Worm (Caenorhabditis elegans) whole organism, young adult: ENCODE results near the gene rab-39.
A peak's percentile ranks its signal among the peaks of the same experiment; 100 is the strongest.

Experiments used
- B0035.1 ChIP-seq: sonication (generic microtip); optimal IDR thresholded peaks from 2 replicates; lab custom pipeline; 2016; ENCODE audit warnings: missing genetic modification characterization, mild to moderate bottlenecking, missing compliant biosample characterization, missing genotype, missing genetic modification reagents
- C17E4.6 ChIP-seq: fragments of 200-800 bp; sonication (Bioruptor generic); IDR thresholded peaks from 2 replicates; pipeline ENCODE4 v1.3.6; 2022; ENCODE audit warnings: missing genetic modification reagents, missing genetic modification characterization, missing compliant biosample characterization
- F10E7.11 ChIP-seq: sonication (generic microtip); optimal IDR thresholded peaks from 2 replicates; lab custom pipeline; 2017; ENCODE audit warnings: mild to moderate bottlenecking, missing genetic modification characterization, moderate library complexity, missing compliant biosample characterization
- F39B2.1 ChIP-seq: fragments of 200-800 bp; sonication (Bioruptor generic); IDR thresholded peaks from 2 replicates; pipeline ENCODE4 v1.3.6; 2022; ENCODE audit warnings: missing genetic modification reagents, missing genetic modification characterization, missing compliant biosample characterization
- F49E8.2 ChIP-seq: sonication (generic microtip); optimal IDR thresholded peaks from 3 replicates; lab custom pipeline; 2017; ENCODE audit warnings: missing genetic modification characterization, mild to moderate bottlenecking, missing compliant biosample characterization, antibody characterized with exemption, moderate library complexity; ENCODE audit not compliant: insufficient read depth
- F52B5.7 ChIP-seq: sonication (generic microtip); optimal IDR thresholded peaks from 2 replicates; lab custom pipeline; 2016; ENCODE audit warnings: mild to moderate bottlenecking, missing genetic modification characterization, missing compliant biosample characterization
- K11D2.4 ChIP-seq: fragments of 200-800 bp; sonication (Bioruptor generic); IDR thresholded peaks from 2 replicates; pipeline ENCODE4 v1.3.6; 2022; ENCODE audit warnings: missing genetic modification reagents, missing genetic modification characterization, missing compliant biosample characterization
- Y56A3A.18 ChIP-seq: fragments of 200-800 bp; sonication (Bioruptor generic); IDR thresholded peaks from 2 replicates; pipeline ENCODE4 v1.3.6; 2022; ENCODE audit warnings: missing genetic modification reagents, missing genetic modification characterization, missing compliant biosample characterization
- Y67H2A.10 ChIP-seq: fragments of 200-800 bp; sonication (Bioruptor generic); conservative IDR thresholded peaks from 2 replicates; pipeline ENCODE4 v1.3.6; 2022; ENCODE audit warnings: missing genetic modification reagents, missing genetic modification characterization, missing compliant biosample characterization
- attf-3 ChIP-seq: fragments of 200-800 bp; sonication (Bioruptor generic); conservative IDR thresholded peaks from 2 replicates; pipeline ENCODE4 v1.3.6; 2022; ENCODE audit warnings: missing genetic modification reagents, missing genetic modification characterization, missing compliant biosample characterization
- attf-5 ChIP-seq: fragments of 200-800 bp; sonication (Bioruptor generic); optimal IDR thresholded peaks from 2 replicates; lab custom pipeline; 2018; ENCODE audit warnings: mild to moderate bottlenecking, missing genetic modification characterization, missing compliant biosample characterization
- ceh-27 ChIP-seq: fragments of 200-800 bp; sonication (Bioruptor generic); optimal IDR thresholded peaks from 2 replicates; lab custom pipeline; 2018; ENCODE audit warnings: mild to moderate bottlenecking, missing genetic modification characterization, moderate library complexity, missing compliant biosample characterization
- ceh-40 ChIP-seq: fragments of 200-800 bp; sonication (Bioruptor generic); IDR thresholded peaks from 2 replicates; pipeline ENCODE4 v1.3.6; 2022; ENCODE audit warnings: missing genetic modification characterization, missing compliant biosample characterization
- ceh-79 ChIP-seq: sonication (generic microtip); optimal IDR thresholded peaks from 2 replicates; lab custom pipeline; 2017; ENCODE audit warnings: mild to moderate bottlenecking, missing genetic modification characterization, missing compliant biosample characterization
- ceh-91 ChIP-seq: fragments of 200-800 bp; sonication (Bioruptor generic); IDR thresholded peaks from 2 replicates; pipeline ENCODE4 v1.3.6; 2022; ENCODE audit warnings: missing genetic modification reagents, missing genetic modification characterization, missing compliant biosample characterization
- dpl-1 ChIP-seq: fragments of 150-350 bp; optimal IDR thresholded peaks from 2 replicates; lab custom pipeline; 2014; ENCODE audit warnings: missing biosample characterization, missing genetic modification reagents, missing genetic modification characterization
- egl-18 ChIP-seq: fragments of 200-800 bp; sonication (Bioruptor generic); IDR thresholded peaks from 2 replicates; pipeline ENCODE4 v1.3.6; 2022; ENCODE audit warnings: missing genetic modification reagents, missing genetic modification characterization, missing compliant biosample characterization
- egl-44 ChIP-seq: fragments of 200-800 bp; sonication (Bioruptor generic); IDR thresholded peaks from 2 replicates; pipeline ENCODE4 v1.3.6; 2022; ENCODE audit warnings: missing genetic modification reagents, missing genetic modification characterization, missing compliant biosample characterization
- egrh-3 ChIP-seq: fragments of 200-800 bp; sonication (Bioruptor generic); IDR thresholded peaks from 2 replicates; pipeline ENCODE4 v1.3.6; 2022; ENCODE audit warnings: missing genetic modification reagents, missing genetic modification characterization, missing compliant biosample characterization
- gei-17 ChIP-seq: fragments of 200-800 bp; sonication (Bioruptor generic); optimal IDR thresholded peaks from 2 replicates; lab custom pipeline; 2018; ENCODE audit warnings: mild to moderate bottlenecking, missing genetic modification characterization, missing compliant biosample characterization
- hmg-1.2 ChIP-seq: fragments of 200-800 bp; sonication (Bioruptor generic); IDR thresholded peaks from 2 replicates; pipeline ENCODE4 v1.3.6; 2022; ENCODE audit warnings: missing genetic modification reagents, missing genetic modification characterization, missing compliant biosample characterization
- hrde-1 ChIP-seq: sonication (generic microtip); optimal IDR thresholded peaks from 2 replicates; lab custom pipeline; 2016; ENCODE audit warnings: missing genetic modification characterization, mild to moderate bottlenecking, missing compliant biosample characterization, moderate library complexity, missing genotype, missing genetic modification reagents, borderline replicate concordance
- hsf-1 ChIP-seq: fragments of 200-800 bp; sonication (Bioruptor generic); IDR thresholded peaks from 2 replicates; pipeline ENCODE4 v1.3.6; 2022; ENCODE audit warnings: missing genetic modification reagents, missing genetic modification characterization, missing compliant biosample characterization
- lag-1 ChIP-seq: fragments of 200-800 bp; sonication (Bioruptor generic); IDR thresholded peaks from 2 replicates; pipeline ENCODE4 v1.3.6; 2022; ENCODE audit warnings: missing genetic modification reagents, missing genetic modification characterization, missing compliant biosample characterization
- let-526 ChIP-seq: fragments of 200-800 bp; sonication (Bioruptor generic); IDR thresholded peaks from 2 replicates; pipeline ENCODE4 v1.3.6; 2022; ENCODE audit warnings: missing genetic modification reagents, missing genetic modification characterization, missing compliant biosample characterization
- lin-26 ChIP-seq: fragments of 200-800 bp; sonication (Bioruptor generic); IDR thresholded peaks from 2 replicates; pipeline ENCODE4 v1.3.6; 2022; ENCODE audit warnings: missing genetic modification reagents, missing genetic modification characterization, missing compliant biosample characterization
- lsl-1 ChIP-seq: fragments of 200-800 bp; sonication (Bioruptor generic); optimal IDR thresholded peaks from 2 replicates; lab custom pipeline; 2018; ENCODE audit warnings: mild to moderate bottlenecking, missing genetic modification characterization, moderate library complexity, missing compliant biosample characterization
- lsy-27 ChIP-seq: sonication (generic microtip); optimal IDR thresholded peaks from 2 replicates; lab custom pipeline; 2017; ENCODE audit warnings: missing genetic modification characterization, mild to moderate bottlenecking, missing compliant biosample characterization, antibody characterized with exemption, missing genotype, borderline replicate concordance; ENCODE audit not compliant: insufficient read depth
- madf-10 ChIP-seq: sonication (generic microtip); optimal IDR thresholded peaks from 2 replicates; lab custom pipeline; 2016; ENCODE audit warnings: mild to moderate bottlenecking, missing genetic modification characterization, missing compliant biosample characterization
- mxl-1 ChIP-seq: sonication (generic microtip); optimal IDR thresholded peaks from 2 replicates; lab custom pipeline; 2016; ENCODE audit warnings: missing genetic modification characterization, missing compliant biosample characterization
- nfya-1 ChIP-seq: sonication (generic microtip); optimal IDR thresholded peaks from 2 replicates; lab custom pipeline; 2017; ENCODE audit warnings: antibody characterized with exemption, missing compliant biosample characterization, missing genetic modification characterization, borderline replicate concordance; ENCODE audit not compliant: insufficient read depth
- nfya-2 ChIP-seq: fragments of 200-800 bp; sonication (Bioruptor generic); IDR thresholded peaks from 2 replicates; pipeline ENCODE4 v1.3.6; 2022; ENCODE audit warnings: missing genetic modification reagents, missing genetic modification characterization, missing compliant biosample characterization
- nhr-179 ChIP-seq: sonication (generic microtip); optimal IDR thresholded peaks from 2 replicates; lab custom pipeline; 2016; ENCODE audit warnings: mild to moderate bottlenecking, missing genetic modification characterization, missing compliant biosample characterization
- nhr-80 ChIP-seq: sonication (generic microtip); optimal IDR thresholded peaks from 2 replicates; lab custom pipeline; 2016; ENCODE audit warnings: missing genetic modification characterization, missing compliant biosample characterization
- repo-1 ChIP-seq: sonication (generic microtip); optimal IDR thresholded peaks from 2 replicates; lab custom pipeline; 2017; ENCODE audit warnings: mild to moderate bottlenecking, missing genetic modification characterization, missing compliant biosample characterization
- sea-2 ChIP-seq: fragments of 200-800 bp; sonication (Bioruptor generic); IDR thresholded peaks from 2 replicates; pipeline ENCODE4 v1.3.6; 2022; ENCODE audit warnings: missing genetic modification characterization, missing compliant biosample characterization
- snpc-3.4 ChIP-seq: sonication (generic microtip); optimal IDR thresholded peaks from 2 replicates; lab custom pipeline; 2017; ENCODE audit warnings: missing genetic modification characterization, mild to moderate bottlenecking, missing compliant biosample characterization, antibody characterized with exemption, moderate library complexity, missing genotype, missing genetic modification reagents
- snpc-4 ChIP-seq, 5 experiments: fragments of 150-350 bp in 1 of 5; sonication (generic microtip) in 4 of 5; optimal IDR thresholded peaks; 2 replicates each; lab custom pipeline; 2014 to 2018; ENCODE audit warnings: missing genetic modification characterization in 5 of 5, missing biosample characterization in 3 of 5, antibody characterized with exemption in 2 of 5, mild to moderate bottlenecking in 2 of 5, missing compliant biosample characterization in 2 of 5, missing genotype in 2 of 5, moderate library complexity in 2 of 5, missing genetic modification reagents in 1 of 5
- somi-1 ChIP-seq: fragments of 200-800 bp; sonication (Bioruptor generic); optimal IDR thresholded peaks from 2 replicates; lab custom pipeline; 2018; ENCODE audit warnings: mild to moderate bottlenecking, missing genetic modification characterization, missing compliant biosample characterization
- zfh-2 ChIP-seq: fragments of 200-800 bp; sonication (Bioruptor generic); conservative IDR thresholded peaks from 2 replicates; pipeline ENCODE4 v1.3.6; 2022; ENCODE audit warnings: missing genetic modification reagents, missing genetic modification characterization, missing compliant biosample characterization
- ztf-6 ChIP-seq: fragments of 200-800 bp; sonication (Bioruptor generic); IDR thresholded peaks from 2 replicates; pipeline ENCODE4 v1.3.6; 2022; ENCODE audit warnings: missing genetic modification reagents, missing genetic modification characterization, missing compliant biosample characterization

rab-39 gene

DNA sequence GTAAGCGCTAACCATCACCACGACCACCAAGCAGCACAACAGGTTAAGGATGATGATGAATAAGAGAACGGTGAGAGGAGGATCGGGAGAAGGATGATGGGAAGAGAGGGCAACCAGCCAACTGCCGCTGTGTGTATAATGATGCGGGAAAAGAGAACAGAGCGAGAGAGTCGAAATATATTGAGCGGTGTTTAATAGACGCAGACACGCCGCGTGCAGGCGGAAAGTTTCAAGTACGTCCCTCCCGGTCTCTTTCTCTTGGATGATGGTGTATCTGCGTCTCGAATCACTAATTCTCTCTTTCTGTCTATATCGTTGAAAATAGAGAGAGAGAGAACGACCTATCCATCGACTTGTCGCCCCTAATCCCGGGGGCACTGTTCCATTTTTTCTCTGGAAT lies 34.0 kb upstream of the rab-39 start (continued):
- TF ChIP-seq ceh-27 (GFP tag; lab: Kevin White, UChicago) (peak; percentile 10), nhr-80 (tag; lab: Kevin White, UChicago) (no peak), C17E4.6 (GFP tag; lab: Robert Waterston, UW) (no peak), Y56A3A.18 (no peak), lsl-1 (GFP tag; lab: Kevin White, UChicago) (no peak), gei-17 (GFP tag; lab: Kevin White, UChicago) (no peak), B0035.1 (tag; lab: Kevin White, UChicago) (no peak), sea-2 (no peak), Y67H2A.10 (no peak), nfya-2 (GFP tag; lab: Robert Waterston, UW) (no peak), zfh-2 (GFP tag; lab: Robert Waterston, UW) (peak; percentile 43; the same call in 1 of the 2 replicates), dpl-1 (no peak), F39B2.1 (GFP tag; lab: Robert Waterston, UW) (no peak), F49E8.2 (tag; lab: Kevin White, UChicago) (no peak), hrde-1 (tag; lab: Kevin White, UChicago) (no peak), ceh-79 (no peak), snpc-3.4 (tag; lab: Kevin White, UChicago) (no peak), somi-1 (no peak), egl-18 (no peak), lin-26 (no peak), ceh-91 (no peak), madf-10 (no peak), ceh-40 (no peak), nhr-179 (tag; lab: Kevin White, UChicago) (no peak), egrh-3 (GFP tag; lab: Robert Waterston, UW) (no peak), mxl-1 (tag; lab: Kevin White, UChicago) (no peak), ztf-6 (no peak), hmg-1.2 (GFP tag; lab: Robert Waterston, UW) (peak; percentile 83), F52B5.7 (tag; lab: Kevin White, UChicago) (no peak), F10E7.11 (tag; lab: Kevin White, UChicago) (no peak), nfya-1 (tag; lab: Kevin White, UChicago) (no peak), lag-1 (no peak)
- TF ChIP-seq, all 124 proteins: peak for 11

DNA sequence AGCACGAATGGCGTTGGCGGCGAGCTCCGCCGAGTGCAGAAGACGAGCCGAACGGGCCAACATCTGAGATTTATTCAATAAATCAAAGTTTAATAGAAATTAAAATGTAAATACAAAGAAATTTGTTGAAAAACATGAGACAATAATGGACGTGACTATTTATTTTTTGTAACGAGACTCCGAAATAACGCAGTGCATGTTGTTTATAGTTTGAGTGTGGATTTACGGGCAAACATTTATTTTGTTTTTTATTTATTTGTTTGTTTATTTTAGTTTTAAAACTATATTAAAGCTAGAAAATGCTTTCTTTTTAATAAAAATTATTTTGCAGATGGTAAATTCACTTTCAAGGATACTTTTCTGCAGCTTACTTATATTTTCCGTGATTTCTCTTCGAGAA lies 29.9 kb upstream of the rab-39 start, which contains the start of the genes sdhb-1 and cup-15:
Gene sdhb-1 (minus strand): TSS at position 63 of the 400 bp plus-strand sequence.
Gene cup-15 (plus strand): TSS at position 332 of the 400 bp plus-strand sequence.
- TF ChIP-seq lsy-27, result no peak
- peak; percentile 87 for TF ChIP-seq attf-3

ce11 chrII:9347444-9347843 lies 24.7 kb upstream of the rab-39 start:
- TF ChIP-seq Y56A3A.18 (no peak), snpc-4 (GFP tag; optimal IDR thresholded peaks at IDR 0.05; lab: Kevin White, UChicago) (no peak), snpc-4 (tag; optimal IDR thresholded peaks at IDR 0.05; lab: Kevin White, UChicago) (no peak), repo-1 (no peak), egl-44 (GFP tag; lab: Robert Waterston, UW) (no peak), hsf-1 (GFP tag; lab: Robert Waterston, UW) (no peak), K11D2.4 (GFP tag; lab: Robert Waterston, UW) (no peak), let-526 (GFP tag; lab: Robert Waterston, UW) (no peak), attf-5 (GFP tag; lab: Kevin White, UChicago) (no peak)
